Fruit fly (Drosophila melanogaster) whole organism, wandering third instar larva: ENCODE results near the gene Lipt2.

ENCODE experiments used
- Abd-B ChIP-seq: fragments of >200 bp; optimal IDR thresholded peaks from 2 replicates; lab custom pipeline; 2017; ENCODE audit warnings: missing biosample characterization, missing genetic modification characterization
- Dfd ChIP-seq: fragments of >200 bp; optimal IDR thresholded peaks from 2 replicates; lab custom pipeline; 2017; ENCODE audit warnings: missing biosample characterization, missing genetic modification characterization
- Dif ChIP-seq: fragments of 200-275, 200-300 bp; sonication (Bioruptor generic); optimal IDR thresholded peaks from 2 replicates; lab custom pipeline; 2018; ENCODE audit warnings: missing biosample characterization, missing genetic modification characterization; ENCODE audit not compliant: partially characterized antibody
- Myc ChIP-seq: fragments of >200 bp; optimal IDR thresholded peaks from 2 replicates; lab custom pipeline; 2017
- OdsH ChIP-seq: fragments of 200-800 bp; sonication (Bioruptor generic); optimal IDR thresholded peaks from 2 replicates; lab custom pipeline; 2016; ENCODE audit warnings: missing biosample characterization, mild to moderate bottlenecking, missing genetic modification characterization
- brk ChIP-seq: fragments of 200-800 bp; sonication (Bioruptor generic); optimal IDR thresholded peaks from 2 replicates; lab custom pipeline; 2016; ENCODE audit warnings: missing biosample characterization, mild to moderate bottlenecking, missing genetic modification characterization
- dl ChIP-seq, 2 experiments: fragments of 175-275, 200-275 bp in 1 of 2; fragments of 200-275 bp in 1 of 2; sonication (Bioruptor generic); optimal IDR thresholded peaks; lab custom pipeline; 2018; ENCODE audit warnings: mild to moderate bottlenecking in 2 of 2, missing biosample characterization in 2 of 2, missing genetic modification characterization in 2 of 2, moderate library complexity in 2 of 2; ENCODE audit not compliant: partially characterized antibody in 2 of 2, insufficient read depth in 1 of 2
- foxo ChIP-seq, 2 experiments: fragments of 200-800 bp; sonication (Bioruptor generic); optimal IDR thresholded peaks; 2 replicates in 1 of 2; 3 replicates in 1 of 2; lab custom pipeline; 2016 to 2017; ENCODE audit warnings: missing biosample characterization in 2 of 2, missing genetic modification characterization in 2 of 2
- fru ChIP-seq: fragments of 200-800 bp; sonication (Bioruptor generic); optimal IDR thresholded peaks from 3 replicates; lab custom pipeline; 2016; ENCODE audit warnings: missing biosample characterization, mild to moderate bottlenecking, missing genetic modification characterization
- lola ChIP-seq: fragments of >200 bp; optimal IDR thresholded peaks from 2 replicates; lab custom pipeline; 2017; ENCODE audit warnings: missing biosample characterization, missing genetic modification characterization
- sage ChIP-seq: fragments of 200-800 bp; sonication (Bioruptor generic); optimal IDR thresholded peaks from 2 replicates; lab custom pipeline; 2016; ENCODE audit warnings: missing biosample characterization, mild to moderate bottlenecking, missing genetic modification characterization

DNA sequence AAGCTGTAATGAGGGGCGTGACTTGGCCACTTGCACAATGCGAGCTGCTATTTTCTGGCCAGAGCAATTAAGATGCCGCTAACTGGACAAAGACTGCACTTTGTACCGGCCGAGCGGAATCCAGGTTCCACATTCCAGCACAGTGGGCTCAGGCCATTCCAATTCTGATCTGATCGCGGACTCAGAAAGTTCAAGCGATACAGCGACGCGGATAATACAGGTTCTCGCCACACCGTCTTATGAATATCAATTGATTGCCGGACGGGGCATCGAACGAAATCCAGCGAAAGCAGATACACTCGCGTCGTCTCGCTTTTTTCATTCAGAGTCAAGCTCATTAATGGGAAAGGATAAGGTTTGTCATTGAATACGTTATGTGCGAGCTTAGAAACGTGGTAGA is 31.8 kb upstream of the Lipt2 start:
- TF ChIP-seq OdsH (GFP tag; lab: Kevin White, UChicago) (no peak), brk (GFP tag; lab: Kevin White, UChicago) (no peak), sage (GFP tag; lab: Kevin White, UChicago) (no peak), foxo (GFP tag; optimal IDR thresholded peaks at IDR 0.05; lab: Kevin White, UChicago) (no peak), fru (GFP tag; lab: Kevin White, UChicago) (no peak), Abd-B (no peak), Myc (lab: Kevin White, UChicago) (no peak), lola (no peak), Dif (no peak), dl (GFP tag; optimal IDR thresholded peaks at IDR 0.05; lab: Kevin White, UChicago; ENCODE audit: insufficient read depth in 1 of 2, partially characterized antibody in 2 of 2) (no peak), Dfd (GFP tag; lab: Kevin White, UChicago) (no peak)
